Worm (Caenorhabditis elegans) whole organism, mixed stage, embryonic: ENCODE measurements around the gene C26E6.12.

Source experiments
- M03D4.4 ChIP-seq: sonication (generic microtip); optimal IDR thresholded peaks from 2 replicates; lab custom pipeline; 2017; ENCODE audit warnings: mild to moderate bottlenecking, missing genetic modification characterization, missing compliant biosample characterization
- bed-3 ChIP-seq: fragments of 200-800 bp; sonication (Bioruptor generic); optimal IDR thresholded peaks from 3 replicates; lab custom pipeline; 2018; ENCODE audit warnings: mild to moderate bottlenecking, missing genetic modification characterization, moderate library complexity, missing compliant biosample characterization
- blmp-1 ChIP-seq: fragments of 150-350 bp; optimal IDR thresholded peaks from 2 replicates; lab custom pipeline; 2014; ENCODE audit warnings: missing biosample characterization, missing genetic modification characterization
- ceh-39 ChIP-seq: fragments of 150-350 bp; optimal IDR thresholded peaks from 2 replicates; lab custom pipeline; 2014; ENCODE audit warnings: missing biosample characterization, missing genetic modification characterization
- ceh-43 ChIP-seq: fragments of 200-800 bp; sonication (Bioruptor generic); optimal IDR thresholded peaks from 2 replicates; lab custom pipeline; 2018; ENCODE audit warnings: mild to moderate bottlenecking, missing genetic modification characterization, moderate library complexity, missing compliant biosample characterization
- ceh-83 ChIP-seq: fragments of 200-800 bp; sonication (Bioruptor generic); optimal IDR thresholded peaks from 2 replicates; lab custom pipeline; 2018; ENCODE audit warnings: mild to moderate bottlenecking, missing genetic modification characterization, missing compliant biosample characterization
- ces-1 ChIP-seq: fragments of 150-350 bp; optimal IDR thresholded peaks from 2 replicates; lab custom pipeline; 2014; ENCODE audit warnings: missing biosample characterization, missing genetic modification reagents, missing genetic modification characterization
- cnd-1 ChIP-seq: fragments of 200-800 bp; sonication (Bioruptor generic); optimal IDR thresholded peaks from 2 replicates; lab custom pipeline; 2018; ENCODE audit warnings: mild to moderate bottlenecking, missing genetic modification characterization, missing compliant biosample characterization
- drap-1 ChIP-seq: fragments of 200-800 bp; sonication (Bioruptor generic); optimal IDR thresholded peaks from 3 replicates; lab custom pipeline; 2018; ENCODE audit warnings: mild to moderate bottlenecking, missing genetic modification characterization, missing compliant biosample characterization
- elt-1 ChIP-seq: sonication (generic microtip); optimal IDR thresholded peaks from 2 replicates; lab custom pipeline; 2017; ENCODE audit warnings: missing genetic modification characterization, mild to moderate bottlenecking, missing compliant biosample characterization, antibody characterized with exemption, moderate library complexity, borderline replicate concordance; ENCODE audit not compliant: insufficient read depth
- flh-1 ChIP-seq: fragments of 200-800 bp; sonication (Bioruptor generic); optimal IDR thresholded peaks from 2 replicates; lab custom pipeline; 2018; ENCODE audit warnings: mild to moderate bottlenecking, missing genetic modification characterization, moderate library complexity, missing compliant biosample characterization
- ham-2 ChIP-seq: fragments of 200-800 bp; sonication (Bioruptor generic); optimal IDR thresholded peaks from 2 replicates; lab custom pipeline; 2018; ENCODE audit warnings: mild to moderate bottlenecking, missing genetic modification characterization, missing compliant biosample characterization
- hlh-1 ChIP-seq: fragments of 150-350 bp; optimal IDR thresholded peaks from 2 replicates; lab custom pipeline; 2014; ENCODE audit warnings: missing biosample characterization, missing genetic modification reagents, missing genetic modification characterization
- lin-13 ChIP-seq: fragments of 150-350 bp; optimal IDR thresholded peaks from 2 replicates; lab custom pipeline; 2014; ENCODE audit warnings: missing biosample characterization, missing genetic modification characterization
- lin-32 ChIP-seq: fragments of 200-800 bp; sonication (Bioruptor generic); optimal IDR thresholded peaks from 2 replicates; lab custom pipeline; 2018; ENCODE audit warnings: mild to moderate bottlenecking, missing genetic modification characterization, missing compliant biosample characterization
- lsy-2 ChIP-seq: fragments of 150-350 bp; optimal IDR thresholded peaks from 2 replicates; lab custom pipeline; 2014; ENCODE audit warnings: missing biosample characterization, missing genetic modification characterization
- mab-5 ChIP-seq: fragments of 150-350 bp; optimal IDR thresholded peaks from 2 replicates; lab custom pipeline; 2014; ENCODE audit warnings: missing biosample characterization, missing genetic modification characterization
- mep-1 ChIP-seq: fragments of 150-350 bp; optimal IDR thresholded peaks from 2 replicates; lab custom pipeline; 2017; ENCODE audit warnings: missing biosample characterization, missing genetic modification reagents, missing genetic modification characterization, inconsistent platforms
- mls-2 ChIP-seq: sonication (generic microtip); optimal IDR thresholded peaks from 2 replicates; lab custom pipeline; 2016; ENCODE audit warnings: mild to moderate bottlenecking, missing genetic modification characterization, moderate library complexity, missing compliant biosample characterization
- nhr-2 ChIP-seq: fragments of 150-350 bp; optimal IDR thresholded peaks from 2 replicates; lab custom pipeline; 2014; ENCODE audit warnings: missing biosample characterization, missing genetic modification characterization
- nhr-237 ChIP-seq: fragments of 150-350 bp; optimal IDR thresholded peaks from 2 replicates; lab custom pipeline; 2014; ENCODE audit warnings: missing biosample characterization, missing genetic modification characterization
- nhr-76 ChIP-seq: sonication (generic microtip); optimal IDR thresholded peaks from 2 replicates; lab custom pipeline; 2017; ENCODE audit warnings: missing biosample characterization, missing genetic modification characterization
- pha-4 ChIP-seq: fragments of 150-350 bp; optimal IDR thresholded peaks from 2 replicates; lab custom pipeline; 2018; ENCODE audit warnings: missing biosample characterization, missing genetic modification reagents, missing genetic modification characterization
- sem-2 ChIP-seq: fragments of 200-800 bp; sonication (Bioruptor generic); optimal IDR thresholded peaks from 2 replicates; lab custom pipeline; 2018; ENCODE audit warnings: mild to moderate bottlenecking, missing genetic modification characterization, missing compliant biosample characterization
- snpc-4 ChIP-seq: fragments of 150-350 bp; optimal IDR thresholded peaks from 2 replicates; lab custom pipeline; 2014; ENCODE audit warnings: missing biosample characterization, missing genetic modification characterization
- sptf-1 ChIP-seq: sonication (generic microtip); optimal IDR thresholded peaks from 2 replicates; lab custom pipeline; 2017; ENCODE audit warnings: mild to moderate bottlenecking, missing genetic modification characterization, moderate library complexity, missing compliant biosample characterization
- tbx-8 ChIP-seq: fragments of 200-800 bp; sonication (Bioruptor generic); optimal IDR thresholded peaks from 2 replicates; lab custom pipeline; 2018; ENCODE audit warnings: mild to moderate bottlenecking, missing genetic modification characterization, moderate library complexity, missing compliant biosample characterization
- unc-120 ChIP-seq: sonication (generic microtip); optimal IDR thresholded peaks from 2 replicates; lab custom pipeline; 2017; ENCODE audit warnings: missing genetic modification characterization, missing compliant biosample characterization; ENCODE audit not compliant: poor library complexity, severe bottlenecking
- unc-39 ChIP-seq: fragments of 150-350 bp; optimal IDR thresholded peaks from 2 replicates; lab custom pipeline; 2014; ENCODE audit warnings: missing biosample characterization, missing genetic modification characterization
- unc-62 ChIP-seq: fragments of 150-350 bp; optimal IDR thresholded peaks from 2 replicates; lab custom pipeline; 2014; ENCODE audit warnings: missing biosample characterization, missing genetic modification reagents, missing genetic modification characterization
- zip-8 ChIP-seq: fragments of 150-350 bp; optimal IDR thresholded peaks from 2 replicates; lab custom pipeline; 2014; ENCODE audit warnings: missing biosample characterization, missing genetic modification characterization
- ztf-11 ChIP-seq: fragments of 150-350 bp; optimal IDR thresholded peaks from 2 replicates; lab custom pipeline; 2014; ENCODE audit warnings: missing biosample characterization, missing genetic modification characterization

C26E6.12 gene

ce11 chrIII:4909938-4910337, 22.1 kb downstream of the C26E6.12 start, which contains the start of gene F26F4.12:
F26F4.12 (minus strand) TSS chrIII:4910038.
- no peak for TF ChIP-seq elt-1 (tag; lab: Kevin White, UChicago)
- TF ChIP-seq pha-4 (tag; lab: Kevin White, UChicago): no peak
- TF ChIP-seq zip-8: no peak
- no peak for TF ChIP-seq nhr-2 (tag; lab: Kevin White, UChicago)
- no peak for TF ChIP-seq unc-62 (GFP tag; lab: Kevin White, UChicago)
- TF ChIP-seq sem-2 (GFP tag; lab: Kevin White, UChicago): no peak
- TF ChIP-seq snpc-4 (tag; lab: Kevin White, UChicago): no peak
- no peak for TF ChIP-seq ces-1 (GFP tag; lab: Kevin White, UChicago)
- TF ChIP-seq blmp-1 (tag; lab: Kevin White, UChicago): no peak
- TF ChIP-seq ham-2 (GFP tag; lab: Kevin White, UChicago): no peak
- TF ChIP-seq nhr-76 (tag; lab: Kevin White, UChicago): no peak
- TF ChIP-seq sptf-1: no peak
- no peak for TF ChIP-seq mls-2 (tag; lab: Kevin White, UChicago)
- no peak for TF ChIP-seq flh-1
- TF ChIP-seq mep-1 (tag; lab: Kevin White, UChicago): no peak

DNA sequence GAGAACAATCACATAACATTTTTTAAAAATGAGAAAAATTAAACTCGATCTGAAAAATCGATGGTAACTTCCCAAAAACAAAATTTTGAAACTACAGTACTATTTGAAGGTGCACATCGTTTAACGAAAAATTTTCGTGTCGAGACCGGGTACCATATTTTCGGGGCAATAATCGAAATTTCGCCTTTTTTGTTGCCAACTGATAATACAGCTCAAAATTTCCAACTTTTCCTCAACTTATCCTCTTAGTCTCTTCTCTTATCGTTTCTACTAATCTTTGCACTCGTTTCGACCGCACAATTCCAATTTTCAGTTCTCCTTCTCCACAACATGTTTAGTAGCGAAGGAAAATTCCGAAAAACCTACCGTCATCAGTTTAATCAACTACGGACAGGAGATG, 25.2 kb downstream of the C26E6.12 start, which contains the start of gene rom-1:
Gene rom-1 (plus strand): TSS at position 301 of the 400 bp plus-strand sequence.
- TF ChIP-seq nhr-237: no peak
- TF ChIP-seq, all 35 proteins: peak for 0

ce11 chrIII:4906365-4906764, 25.7 kb downstream of the C26E6.12 start:
- TF ChIP-seq sem-2 (GFP tag; lab: Kevin White, UChicago) (no peak), flh-1 (no peak), mls-2 (tag; lab: Kevin White, UChicago) (no peak), unc-39 (tag; lab: Kevin White, UChicago) (no peak), lin-13 (tag; lab: Kevin White, UChicago) (no peak), ceh-39 (tag; lab: Kevin White, UChicago) (no peak), cnd-1 (tag; lab: Kevin White, UChicago) (no peak), tbx-8 (GFP tag; lab: Kevin White, UChicago) (no peak), lsy-2 (no peak), unc-62 (GFP tag; lab: Kevin White, UChicago) (no peak)

DNA sequence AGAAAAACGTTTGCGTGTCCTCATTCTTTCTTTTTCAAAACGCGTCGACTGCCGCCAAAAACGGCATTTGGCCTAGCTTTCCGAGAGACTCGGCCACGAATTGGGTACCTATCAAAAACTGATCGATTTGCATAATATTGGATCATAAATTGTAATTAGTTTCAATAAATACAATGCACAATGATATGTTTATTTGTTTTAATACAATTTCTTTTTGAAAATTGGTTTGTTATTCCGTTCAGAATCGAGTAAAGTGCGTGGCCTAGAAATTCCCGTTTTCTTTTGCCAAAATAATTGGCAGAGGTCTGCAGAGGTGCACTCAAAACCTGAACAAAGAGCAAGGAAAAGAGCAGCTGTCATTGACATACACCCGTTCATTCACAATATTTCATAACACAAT, 26.6 kb downstream of the C26E6.12 start, which contains the start of gene F26F4.8:
Gene F26F4.8 (minus strand): TSS at position 69 of the 400 bp plus-strand sequence.
- TF ChIP-seq sptf-1 (peak; percentile 26), nhr-76 (tag; lab: Kevin White, UChicago) (no peak), cnd-1 (tag; lab: Kevin White, UChicago) (no peak), unc-62 (GFP tag; lab: Kevin White, UChicago) (no peak), ceh-39 (tag; lab: Kevin White, UChicago) (no peak), elt-1 (tag; lab: Kevin White, UChicago) (no peak), hlh-1 (tag; lab: Kevin White, UChicago) (peak; percentile 37), unc-120 (tag; lab: Kevin White, UChicago) (peak; percentile 92), tbx-8 (GFP tag; lab: Kevin White, UChicago) (no peak), ham-2 (GFP tag; lab: Kevin White, UChicago) (no peak), ceh-43 (GFP tag; lab: Kevin White, UChicago) (peak; percentile 19), lin-32 (GFP tag; lab: Kevin White, UChicago) (peak; percentile 2), ceh-83 (GFP tag; lab: Kevin White, UChicago) (peak; percentile 43), ztf-11 (tag; lab: Kevin White, UChicago) (no peak), ces-1 (GFP tag; lab: Kevin White, UChicago) (peak; percentile 2), mls-2 (tag; lab: Kevin White, UChicago) (no peak), mep-1 (tag; lab: Kevin White, UChicago) (peak; percentile 18), flh-1 (no peak)

DNA sequence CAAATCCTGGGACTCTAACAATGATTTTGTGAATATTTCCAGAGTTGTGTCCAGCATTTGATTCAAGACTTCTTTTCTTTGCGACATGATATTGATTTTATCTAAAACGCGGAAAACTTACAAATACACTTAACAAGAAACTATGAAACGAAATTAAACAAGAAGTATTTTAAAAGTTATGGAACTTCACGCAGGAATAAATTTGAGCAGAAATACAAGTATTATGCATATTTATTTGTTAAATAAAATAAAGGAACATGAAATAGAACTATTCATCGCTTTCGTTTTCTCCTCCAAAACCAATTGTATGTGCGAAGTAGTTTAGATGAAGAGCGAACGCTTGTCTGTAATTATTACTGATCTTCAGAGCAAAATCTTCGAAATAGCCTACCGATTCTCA, 28.3 kb downstream of the C26E6.12 start, which contains the start of gene kbp-2:
Gene kbp-2 (minus strand): TSS at position 101 of the 400 bp plus-strand sequence.
- no peak for TF ChIP-seq unc-39 (tag; lab: Kevin White, UChicago)
- TF ChIP-seq snpc-4 (tag; lab: Kevin White, UChicago): no peak
- TF ChIP-seq unc-120 (tag; lab: Kevin White, UChicago): no peak
- TF ChIP-seq mep-1 (tag; lab: Kevin White, UChicago): no peak
- no peak for TF ChIP-seq lin-13 (tag; lab: Kevin White, UChicago)
- no peak for TF ChIP-seq sem-2 (GFP tag; lab: Kevin White, UChicago)
- no peak for TF ChIP-seq lsy-2
- no peak for TF ChIP-seq mls-2 (tag; lab: Kevin White, UChicago)
- TF ChIP-seq hlh-1 (tag; lab: Kevin White, UChicago): no peak
- TF ChIP-seq drap-1 (GFP tag; lab: Kevin White, UChicago): no peak
- no peak for TF ChIP-seq bed-3 (GFP tag; lab: Kevin White, UChicago)
- TF ChIP-seq nhr-76 (tag; lab: Kevin White, UChicago): no peak
- TF ChIP-seq M03D4.4 (tag; lab: Kevin White, UChicago): no peak
- no peak for TF ChIP-seq lin-32 (GFP tag; lab: Kevin White, UChicago)
- TF ChIP-seq cnd-1 (tag; lab: Kevin White, UChicago): no peak
- no peak for TF ChIP-seq tbx-8 (GFP tag; lab: Kevin White, UChicago)
- TF ChIP-seq mab-5 (tag; lab: Kevin White, UChicago): no peak
